Worm (Caenorhabditis elegans) whole organism, midembryonic: ENCODE results near the gene ZK622.1.

Source experiments
- tab-1 ChIP-seq: fragments of 200-800 bp; sonication (Bioruptor generic); IDR thresholded peaks from 2 replicates; pipeline ENCODE4 v1.3.6; 2022; ENCODE audit warnings: missing genetic modification characterization, missing compliant biosample characterization
- ztf-29 ChIP-seq: fragments of 200-800 bp; sonication (Bioruptor generic); IDR thresholded peaks from 2 replicates; pipeline ENCODE4 v1.3.6; 2022; ENCODE audit warnings: missing genetic modification reagents, missing genetic modification characterization, missing compliant biosample characterization

DNA sequence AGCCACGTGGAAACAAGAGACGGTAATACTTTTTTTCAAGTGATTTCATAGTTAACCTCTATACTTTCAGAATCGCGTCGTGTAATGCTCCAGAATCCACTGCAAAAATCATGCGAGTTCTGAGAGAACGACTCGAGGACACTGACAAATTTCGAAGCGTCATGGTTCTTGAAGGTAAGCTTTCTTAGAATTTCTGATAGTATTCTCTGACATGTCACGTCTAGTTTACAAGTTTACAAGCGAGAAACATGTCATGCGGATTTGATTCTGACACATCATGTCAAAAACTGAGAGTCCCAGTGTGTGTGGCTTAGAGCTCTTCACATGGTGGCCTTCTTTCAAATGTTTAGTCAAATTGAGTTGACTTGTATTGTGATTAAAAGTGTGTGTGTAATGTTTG, 41.0 kb downstream of the ZK622.1 start:
- TF ChIP-seq tab-1, result no peak
- TF ChIP-seq ztf-29 (GFP tag; lab: Robert Waterston, UW), result no peak
